Fruit fly (Drosophila melanogaster) whole organism, prepupa: ENCODE data around the gene Rgl.

ENCODE experiments used
- CG10669 ChIP-seq: fragments of 200-800 bp; sonication (Bioruptor generic); optimal IDR thresholded peaks from 3 replicates; lab custom pipeline; 2018; ENCODE audit warnings: missing biosample characterization, mild to moderate bottlenecking, missing genetic modification characterization, moderate library complexity
- CG11294 ChIP-seq: fragments of 200-800 bp; sonication (Bioruptor generic); IDR thresholded peaks from 2 replicates; pipeline ENCODE4 v1.3.6; 2022; ENCODE audit warnings: missing biosample characterization, missing genetic modification characterization
- CG11902 ChIP-seq: fragments of 200-800 bp; sonication (Bioruptor generic); optimal IDR thresholded peaks from 3 replicates; lab custom pipeline; 2016; ENCODE audit warnings: missing biosample characterization, missing genetic modification characterization
- CG15336 ChIP-seq: fragments of 200-800 bp; sonication (Bioruptor generic); IDR thresholded peaks from 2 replicates; pipeline ENCODE4 v1.3.6; 2022; ENCODE audit warnings: missing biosample characterization, missing genetic modification characterization
- CG16779 ChIP-seq: fragments of 200-800 bp; sonication (Bioruptor generic); optimal IDR thresholded peaks from 3 replicates; lab custom pipeline; 2017; ENCODE audit warnings: missing biosample characterization, mild to moderate bottlenecking, missing genetic modification characterization
- CG3032 ChIP-seq: fragments of 200-800 bp; optimal IDR thresholded peaks from 2 replicates; lab custom pipeline; 2019; ENCODE audit warnings: missing biosample characterization, mild to moderate bottlenecking, missing genetic modification characterization, moderate library complexity
- CG31627 ChIP-seq: fragments of 200-800 bp; sonication (Bioruptor generic); optimal IDR thresholded peaks from 3 replicates; lab custom pipeline; 2016; ENCODE audit warnings: missing biosample characterization, missing genetic modification characterization
- CG32006 ChIP-seq: fragments of 200-800 bp; sonication (Bioruptor generic); optimal IDR thresholded peaks from 3 replicates; lab custom pipeline; 2017; ENCODE audit warnings: missing biosample characterization, mild to moderate bottlenecking, missing genetic modification characterization
- CG34406 ChIP-seq: fragments of 200-800 bp; sonication (Bioruptor generic); optimal IDR thresholded peaks from 3 replicates; lab custom pipeline; 2016; ENCODE audit warnings: missing biosample characterization, missing genetic modification characterization
- CG4318 ChIP-seq: fragments of 200-800 bp; sonication (Bioruptor generic); optimal IDR thresholded peaks from 3 replicates; lab custom pipeline; 2017; ENCODE audit warnings: missing biosample characterization, mild to moderate bottlenecking, missing genetic modification characterization
- CG6163 ChIP-seq: fragments of 200-800 bp; sonication (Bioruptor generic); IDR thresholded peaks from 3 replicates; pipeline ENCODE4 v1.3.6; 2022; ENCODE audit warnings: missing biosample characterization, missing genetic modification characterization
- CG6276 ChIP-seq: fragments of 200-800 bp; sonication (Bioruptor generic); optimal IDR thresholded peaks from 2 replicates; lab custom pipeline; 2017; ENCODE audit warnings: missing biosample characterization, mild to moderate bottlenecking, missing genetic modification characterization
- CG6792 ChIP-seq: fragments of 200-800 bp; sonication (Bioruptor generic); optimal IDR thresholded peaks from 3 replicates; lab custom pipeline; 2016; ENCODE audit warnings: missing biosample characterization, missing genetic modification characterization
- CG6808 ChIP-seq: fragments of 200-800 bp; sonication (Bioruptor generic); optimal IDR thresholded peaks from 3 replicates; lab custom pipeline; 2017; ENCODE audit warnings: missing biosample characterization, missing genetic modification characterization, mild to moderate bottlenecking, moderate library complexity, missing genetic modification reagents
- CG6854 ChIP-seq: fragments of 200-800 bp; sonication (Bioruptor generic); optimal IDR thresholded peaks from 2 replicates; lab custom pipeline; 2017; ENCODE audit warnings: missing biosample characterization, mild to moderate bottlenecking, missing genetic modification characterization
- CG7368 ChIP-seq: fragments of 200-800 bp; sonication (Bioruptor generic); optimal IDR thresholded peaks from 3 replicates; lab custom pipeline; 2016; ENCODE audit warnings: missing biosample characterization, missing genetic modification characterization
- CG8119 ChIP-seq: fragments of 200-800 bp; sonication (Bioruptor generic); IDR thresholded peaks from 3 replicates; pipeline ENCODE4 v1.3.6; 2022; ENCODE audit warnings: missing biosample characterization, missing genetic modification characterization
- CG8632 ChIP-seq: fragments of 200-800 bp; sonication (Bioruptor generic); optimal IDR thresholded peaks from 3 replicates; lab custom pipeline; 2016; ENCODE audit warnings: missing biosample characterization, missing genetic modification characterization
- CG9139 ChIP-seq: fragments of 200-800 bp; sonication (Bioruptor generic); optimal IDR thresholded peaks from 3 replicates; lab custom pipeline; 2017; ENCODE audit warnings: missing biosample characterization, mild to moderate bottlenecking, missing genetic modification characterization
- Eip78C ChIP-seq: fragments of 200-800 bp; sonication (Bioruptor generic); peaks from one replicate; lab custom pipeline; 2016; ENCODE audit warnings: missing biosample characterization, missing genetic modification characterization
- Eip93F ChIP-seq: fragments of 200-800 bp; sonication (Bioruptor generic); optimal IDR thresholded peaks from 2 replicates; lab custom pipeline; 2016; ENCODE audit warnings: missing biosample characterization, mild to moderate bottlenecking, missing genetic modification characterization
- Ets21C ChIP-seq: fragments of 200-800 bp; sonication (Bioruptor generic); optimal IDR thresholded peaks from 3 replicates; lab custom pipeline; 2016; ENCODE audit warnings: missing biosample characterization, missing genetic modification characterization
- Ets96B ChIP-seq: fragments of 200-800 bp; optimal IDR thresholded peaks from 2 replicates; lab custom pipeline; 2019; ENCODE audit warnings: missing biosample characterization, mild to moderate bottlenecking, missing genetic modification characterization, moderate library complexity
- Gug ChIP-seq: fragments of 200-800 bp; sonication (Bioruptor generic); IDR thresholded peaks from 2 replicates; pipeline ENCODE4 v1.3.6; 2022; ENCODE audit warnings: missing biosample characterization, missing genetic modification characterization
- Hr39 ChIP-seq: fragments of 200-800 bp; sonication (Bioruptor generic); optimal IDR thresholded peaks from 2 replicates; lab custom pipeline; 2016; ENCODE audit warnings: missing biosample characterization, missing genetic modification characterization
- Hr4 ChIP-seq: fragments of 200-800 bp; sonication (Bioruptor generic); optimal IDR thresholded peaks from 3 replicates; lab custom pipeline; 2016; ENCODE audit warnings: missing biosample characterization, missing genetic modification characterization
- Lpt ChIP-seq: fragments of 200-800 bp; sonication (Bioruptor generic); optimal IDR thresholded peaks from 3 replicates; lab custom pipeline; 2016; ENCODE audit warnings: missing biosample characterization, missing genetic modification characterization
- Met ChIP-seq: fragments of 200-800 bp; sonication (Bioruptor generic); optimal IDR thresholded peaks from 3 replicates; lab custom pipeline; 2016; ENCODE audit warnings: missing biosample characterization, missing genetic modification characterization
- OdsH ChIP-seq: fragments of 200-800 bp; sonication (Bioruptor generic); optimal IDR thresholded peaks from 3 replicates; lab custom pipeline; 2016; ENCODE audit warnings: missing biosample characterization, missing genetic modification characterization
- Smox ChIP-seq: fragments of 200-800 bp; sonication (Bioruptor generic); optimal IDR thresholded peaks from 3 replicates; lab custom pipeline; 2016; ENCODE audit warnings: missing biosample characterization, missing genetic modification characterization
- Sox14 ChIP-seq: fragments of 200-800 bp; sonication (Bioruptor generic); optimal IDR thresholded peaks from 3 replicates; lab custom pipeline; 2016; ENCODE audit warnings: missing biosample characterization, missing genetic modification characterization
- Sox15 ChIP-seq: fragments of 200-800 bp; sonication (Bioruptor generic); optimal IDR thresholded peaks from 3 replicates; lab custom pipeline; 2016; ENCODE audit warnings: missing biosample characterization, missing genetic modification characterization
- achi ChIP-seq: fragments of 200-800 bp; sonication (Bioruptor generic); optimal IDR thresholded peaks from 3 replicates; lab custom pipeline; 2016; ENCODE audit warnings: missing biosample characterization, missing genetic modification characterization
- acj6 ChIP-seq: fragments of 200-800 bp; sonication (Bioruptor generic); optimal IDR thresholded peaks from 3 replicates; lab custom pipeline; 2016; ENCODE audit warnings: missing biosample characterization, missing genetic modification characterization
- cyc ChIP-seq: fragments of 200-800 bp; sonication (Bioruptor generic); optimal IDR thresholded peaks from 3 replicates; lab custom pipeline; 2016; ENCODE audit warnings: missing biosample characterization, missing genetic modification characterization
- dac ChIP-seq: fragments of 200-800 bp; sonication (Bioruptor generic); optimal IDR thresholded peaks from 2 replicates; lab custom pipeline; 2017; ENCODE audit warnings: missing biosample characterization, mild to moderate bottlenecking, missing genetic modification characterization
- dsx ChIP-seq: fragments of 200-800 bp; optimal IDR thresholded peaks from 3 replicates; lab custom pipeline; 2019; ENCODE audit warnings: missing biosample characterization, mild to moderate bottlenecking, missing genetic modification characterization, moderate library complexity; ENCODE audit not compliant: poor library complexity, severe bottlenecking
- eg ChIP-seq: fragments of 200-800 bp; sonication (Bioruptor generic); IDR thresholded peaks from 3 replicates; pipeline ENCODE4 v1.3.6; 2022; ENCODE audit warnings: missing biosample characterization, missing genetic modification characterization
- esn ChIP-seq: fragments of 200-800 bp; sonication (Bioruptor generic); optimal IDR thresholded peaks from 2 replicates; lab custom pipeline; 2016; ENCODE audit warnings: missing biosample characterization, mild to moderate bottlenecking, missing genetic modification characterization, moderate library complexity
- fd59A ChIP-seq: fragments of 200-800 bp; sonication (Bioruptor generic); optimal IDR thresholded peaks from 2 replicates; lab custom pipeline; 2017; ENCODE audit warnings: missing biosample characterization, mild to moderate bottlenecking, missing genetic modification characterization, missing genetic modification reagents
- fd85E ChIP-seq: fragments of 200-800 bp; sonication (Bioruptor generic); optimal IDR thresholded peaks from 3 replicates; lab custom pipeline; 2016; ENCODE audit warnings: missing biosample characterization, missing genetic modification characterization
- fkh ChIP-seq: fragments of 200-800 bp; sonication (Bioruptor generic); optimal IDR thresholded peaks from 3 replicates; lab custom pipeline; 2017; ENCODE audit warnings: missing biosample characterization, mild to moderate bottlenecking, missing genetic modification characterization, moderate library complexity
- net ChIP-seq: fragments of 200-800 bp; sonication (Bioruptor generic); optimal IDR thresholded peaks from 3 replicates; lab custom pipeline; 2016; ENCODE audit warnings: missing biosample characterization, missing genetic modification characterization
- pdm3 ChIP-seq: fragments of 200-800 bp; sonication (Bioruptor generic); optimal IDR thresholded peaks from 3 replicates; lab custom pipeline; 2016; ENCODE audit warnings: missing biosample characterization, missing genetic modification characterization
- salr ChIP-seq, 2 experiments: fragments of 200-800 bp; sonication (Bioruptor generic); optimal IDR thresholded peaks; 3 replicates each; lab custom pipeline; 2016 to 2018; ENCODE audit warnings: missing biosample characterization in 2 of 2, missing genetic modification characterization in 2 of 2, mild to moderate bottlenecking in 1 of 2
- spab ChIP-seq: fragments of 200-800 bp; sonication (Bioruptor generic); optimal IDR thresholded peaks from 2 replicates; lab custom pipeline; 2017; ENCODE audit warnings: missing biosample characterization, mild to moderate bottlenecking, missing genetic modification characterization, missing genetic modification reagents
- ss ChIP-seq, 2 experiments: fragments of 200-800 bp; sonication (Bioruptor generic); optimal IDR thresholded peaks; 2 replicates in 1 of 2; 3 replicates in 1 of 2; lab custom pipeline; 2017 to 2018; ENCODE audit warnings: mild to moderate bottlenecking in 2 of 2, missing biosample characterization in 2 of 2, missing genetic modification characterization in 2 of 2, moderate library complexity in 1 of 2
- svp ChIP-seq: fragments of 200-800 bp; sonication (Bioruptor generic); peaks from one replicate; lab custom pipeline; 2016; ENCODE audit warnings: missing biosample characterization, missing genetic modification characterization
- topi ChIP-seq: fragments of 200-800 bp; sonication (Bioruptor generic); optimal IDR thresholded peaks from 3 replicates; lab custom pipeline; 2016; ENCODE audit warnings: missing biosample characterization, missing genetic modification characterization

Rgl gene

dm6 chr3L:13918774-13919173, 6.4 kb downstream of the Rgl start (continued):
- TF ChIP-seq salr (GFP tag; optimal IDR thresholded peaks at IDR 0.05; lab: Kevin White, UChicago), result peak in 1 of 2 experiments; percentile 38
- TF ChIP-seq CG6854, result no peak
- peak; percentile 38 for TF ChIP-seq Hr39 (GFP tag; lab: Kevin White, UChicago)
- no peak for TF ChIP-seq CG9139 (GFP tag; lab: Kevin White, UChicago)
- TF ChIP-seq CG31627 (GFP tag; lab: Kevin White, UChicago), result no peak
- TF ChIP-seq spab (GFP tag; lab: Kevin White, UChicago), result no peak
- TF ChIP-seq esn (GFP tag; lab: Kevin White, UChicago), result peak; percentile 8
- no peak for TF ChIP-seq cyc
- peak; percentile 16; the same call in 1 of the 3 replicates for TF ChIP-seq eg
- TF ChIP-seq Eip93F, result no peak
- TF ChIP-seq Sox14 (GFP tag; lab: Kevin White, UChicago), result peak; percentile 3
- peak; percentile 23 for TF ChIP-seq Met
- TF ChIP-seq CG10669 (GFP tag; lab: Kevin White, UChicago), result peak; percentile 43
- TF ChIP-seq dsx, result no peak
- no peak for TF ChIP-seq Ets21C (GFP tag; lab: Kevin White, UChicago)
- peak; percentile 41 for TF ChIP-seq CG32006 (GFP tag; lab: Kevin White, UChicago)
- peak; percentile 15 for TF ChIP-seq CG6808 (GFP tag; lab: Kevin White, UChicago)
- no peak for TF ChIP-seq CG6276 (GFP tag; lab: Kevin White, UChicago)
- TF ChIP-seq Eip78C (GFP tag; lab: Kevin White, UChicago), result peak; percentile 49
- no peak for TF ChIP-seq Lpt (GFP tag; lab: Kevin White, UChicago)
- TF ChIP-seq OdsH (GFP tag; lab: Kevin White, UChicago), result peak; percentile 21
- TF ChIP-seq CG6163, result no peak
- TF ChIP-seq topi (GFP tag; lab: Kevin White, UChicago), result peak; percentile 6
- peak; percentile 33 for TF ChIP-seq Ets96B (tag; lab: Kevin White, UChicago)

- TF ChIP-seq cyc (no peak), Hr4 (peak; percentile 84), Ets96B (tag; lab: Kevin White, UChicago) (no peak), dac (GFP tag; lab: Kevin White, UChicago) (peak; percentile 56), CG15336 (peak; percentile 71), Sox15 (peak; percentile 5), net (GFP tag; lab: Kevin White, UChicago) (peak; percentile 71), acj6 (GFP tag; lab: Kevin White, UChicago) (peak; percentile 58), ss (GFP tag; optimal IDR thresholded peaks at IDR 0.05; lab: Kevin White, UChicago) (peak; percentile 59 to 64), Gug (GFP tag; lab: Robert Waterston, UW) (peak; percentile 71), fd85E (GFP tag; lab: Kevin White, UChicago) (no peak), CG6792 (peak; percentile 68), pdm3 (GFP tag; lab: Kevin White, UChicago) (peak; percentile 70), Hr39 (GFP tag; lab: Kevin White, UChicago) (peak; percentile 24), CG11902 (GFP tag; lab: Kevin White, UChicago) (peak; percentile 17), CG6163 (0 out of 3 replicates have a peak, but pooled peaks have one; percentile 38), spab (GFP tag; lab: Kevin White, UChicago) (peak; percentile 64), esn (GFP tag; lab: Kevin White, UChicago) (peak; percentile 52), CG34406 (peak; percentile 34), Smox (GFP tag; lab: Kevin White, UChicago) (no peak), svp (GFP tag; lab: Kevin White, UChicago) (peak; percentile 43), Eip78C (GFP tag; lab: Kevin White, UChicago) (peak; percentile 97), achi (peak; percentile 53), CG7368 (GFP tag; lab: Kevin White, UChicago) (peak; percentile 30), CG4318 (GFP tag; lab: Kevin White, UChicago) (peak; percentile 63), CG3032 (peak; percentile 23), CG8119 (peak; percentile 74), CG11294 (GFP tag; lab: Robert Waterston, UW) (peak; percentile 57), dsx (no peak), fkh (no peak), CG6808 (GFP tag; lab: Kevin White, UChicago) (peak; percentile 60), CG8632 (GFP tag; lab: Kevin White, UChicago) (peak; percentile 22), fd59A (peak; percentile 68), CG16779 (tag; lab: Kevin White, UChicago) (peak; percentile 38)
Observed at dm6 chr3L:13917589-13918198, 7.4 kb downstream of the Rgl start.
